Worm (Caenorhabditis elegans): ENCODE data around the gene mct-5.

- TF ChIP-seq T26A8.4 (GFP tag; IDR thresholded peaks at IDR 0.05) (no peak), lin-13 (GFP tag; optimal IDR thresholded peaks at IDR 0.05) (no peak), lin-39 (tag; optimal IDR thresholded peaks at IDR 0.05) (no peak), tra-1 (GFP tag; IDR thresholded peaks at IDR 0.05) (no peak), nhr-77 (tag; optimal IDR thresholded peaks at IDR 0.05) (no peak), pha-4 (GFP tag; IDR thresholded peaks at IDR 0.05) (no peak), pha-4 (tag; optimal IDR thresholded peaks at IDR 0.05) (no peak), ama-1 (optimal IDR thresholded peaks at IDR 0.05) (no peak), aly-2 (tag; optimal IDR thresholded peaks at IDR 0.05) (no peak), fos-1 (tag; optimal IDR thresholded peaks at IDR 0.05) (no peak), nhr-237 (tag; optimal IDR thresholded peaks at IDR 0.05) (no peak), F26F4.8 (GFP tag; conservative IDR thresholded peaks at IDR 0.05) (no peak)
These were observed 46.6 kb downstream of the mct-5 start, which contains the start of gene ZK1127.12 for ce11 chrII:7051778-7052177.
